Worm (Caenorhabditis elegans) whole organism, late embryonic: ENCODE measurements around the gene tbc-10.

ENCODE experiments used
- C38D4.7 ChIP-seq: fragments of 200-800 bp; sonication (Bioruptor generic); optimal IDR thresholded peaks from 2 replicates; lab custom pipeline; 2018; ENCODE audit warnings: mild to moderate bottlenecking, missing genetic modification characterization, moderate library complexity, missing compliant biosample characterization
- F13H6.1 ChIP-seq: sonication (generic microtip); optimal IDR thresholded peaks from 2 replicates; lab custom pipeline; 2016; ENCODE audit warnings: missing genetic modification characterization, missing compliant biosample characterization
- K09A11.1 ChIP-seq: sonication (generic microtip); optimal IDR thresholded peaks from 2 replicates; lab custom pipeline; 2017; ENCODE audit warnings: antibody characterized with exemption, mild to moderate bottlenecking, missing genetic modification characterization, missing compliant biosample characterization; ENCODE audit not compliant: insufficient read depth
- ahr-1 ChIP-seq: sonication (generic microtip); optimal IDR thresholded peaks from 2 replicates; lab custom pipeline; 2016; ENCODE audit warnings: missing genetic modification characterization, missing compliant biosample characterization
- ama-1 ChIP-seq: fragments of 150-350 bp; optimal IDR thresholded peaks from 2 replicates; lab custom pipeline; 2014
- ceh-14 ChIP-seq: sonication (generic microtip); optimal IDR thresholded peaks from 2 replicates; lab custom pipeline; 2016; ENCODE audit warnings: missing genotype, missing genetic modification characterization, missing compliant biosample characterization
- ceh-18 ChIP-seq: sonication (generic microtip); optimal IDR thresholded peaks from 2 replicates; lab custom pipeline; 2016; ENCODE audit warnings: missing genetic modification characterization, missing compliant biosample characterization
- ceh-2 ChIP-seq: sonication (generic microtip); optimal IDR thresholded peaks from 2 replicates; lab custom pipeline; 2016; ENCODE audit warnings: missing genotype, missing genetic modification characterization, missing compliant biosample characterization
- ceh-22 ChIP-seq: sonication (generic microtip); optimal IDR thresholded peaks from 2 replicates; lab custom pipeline; 2017; ENCODE audit warnings: missing biosample characterization, missing genetic modification characterization
- ceh-30 ChIP-seq: fragments of 150-350 bp; optimal IDR thresholded peaks from 2 replicates; lab custom pipeline; 2014; ENCODE audit warnings: missing biosample characterization, missing genetic modification characterization
- ceh-34 ChIP-seq: sonication (generic microtip); optimal IDR thresholded peaks from 2 replicates; lab custom pipeline; 2016; ENCODE audit warnings: mild to moderate bottlenecking, missing genetic modification characterization, missing compliant biosample characterization
- ceh-45 ChIP-seq: fragments of 200-800 bp; sonication (Bioruptor generic); IDR thresholded peaks from 2 replicates; pipeline ENCODE4 v1.3.6; 2022; ENCODE audit warnings: missing genetic modification reagents, missing genetic modification characterization, missing compliant biosample characterization
- ceh-9 ChIP-seq: sonication (generic microtip); optimal IDR thresholded peaks from 2 replicates; lab custom pipeline; 2016; ENCODE audit warnings: mild to moderate bottlenecking, missing genetic modification characterization, inconsistent platforms, missing compliant biosample characterization
- dve-1 ChIP-seq: sonication (generic microtip); optimal IDR thresholded peaks from 2 replicates; lab custom pipeline; 2017; ENCODE audit warnings: antibody characterized with exemption, mild to moderate bottlenecking, missing genetic modification characterization, missing compliant biosample characterization
- elt-2 ChIP-seq: sonication (generic microtip); optimal IDR thresholded peaks from 2 replicates; lab custom pipeline; 2016; ENCODE audit warnings: missing genetic modification reagents, missing genetic modification characterization, missing compliant biosample characterization
- fax-1 ChIP-seq: sonication (generic microtip); optimal IDR thresholded peaks from 2 replicates; lab custom pipeline; 2016; ENCODE audit warnings: missing genotype, missing genetic modification characterization, missing compliant biosample characterization
- fkh-10 ChIP-seq: fragments of 150-350 bp; optimal IDR thresholded peaks from 2 replicates; lab custom pipeline; 2014; ENCODE audit warnings: missing biosample characterization, missing genetic modification reagents, missing genetic modification characterization
- hlh-8 ChIP-seq: sonication (generic microtip); optimal IDR thresholded peaks from 2 replicates; lab custom pipeline; 2016; ENCODE audit warnings: missing genotype, missing genetic modification characterization, missing compliant biosample characterization
- lim-6 ChIP-seq: sonication (generic microtip); optimal IDR thresholded peaks from 2 replicates; lab custom pipeline; 2016; ENCODE audit warnings: missing genetic modification characterization, missing compliant biosample characterization
- lin-11 ChIP-seq: fragments of 200-800 bp; sonication (Bioruptor generic); optimal IDR thresholded peaks from 2 replicates; lab custom pipeline; 2018; ENCODE audit warnings: mild to moderate bottlenecking, missing genetic modification characterization, missing compliant biosample characterization
- nfya-1 ChIP-seq: sonication (generic microtip); optimal IDR thresholded peaks from 2 replicates; lab custom pipeline; 2017; ENCODE audit warnings: missing genetic modification characterization, mild to moderate bottlenecking, missing compliant biosample characterization, antibody characterized with exemption, moderate library complexity
- npax-4 ChIP-seq: sonication (generic microtip); optimal IDR thresholded peaks from 2 replicates; lab custom pipeline; 2016; ENCODE audit warnings: missing genetic modification characterization, missing compliant biosample characterization
- odd-2 ChIP-seq: sonication (generic microtip); optimal IDR thresholded peaks from 2 replicates; lab custom pipeline; 2017; ENCODE audit warnings: antibody characterized with exemption, mild to moderate bottlenecking, missing genetic modification characterization, missing compliant biosample characterization
- pag-3 ChIP-seq: sonication (generic microtip); optimal IDR thresholded peaks from 2 replicates; lab custom pipeline; 2016; ENCODE audit warnings: missing compliant biosample characterization, missing genetic modification characterization, borderline replicate concordance
- pax-1 ChIP-seq: fragments of 150-350 bp; optimal IDR thresholded peaks from 2 replicates; lab custom pipeline; 2014; ENCODE audit warnings: missing biosample characterization, missing genetic modification characterization
- pha-4 ChIP-seq: fragments of 150-350 bp; optimal IDR thresholded peaks from 2 replicates; lab custom pipeline; 2018; ENCODE audit warnings: missing biosample characterization, missing genetic modification reagents, missing genetic modification characterization
- ref-2 ChIP-seq: sonication (generic microtip); optimal IDR thresholded peaks from 2 replicates; lab custom pipeline; 2016; ENCODE audit warnings: missing genetic modification characterization, missing compliant biosample characterization
- sdc-2 ChIP-seq: sonication (generic microtip); optimal IDR thresholded peaks from 2 replicates; lab custom pipeline; 2016; ENCODE audit warnings: missing genotype, missing genetic modification characterization, missing compliant biosample characterization
- sox-4 ChIP-seq: sonication (generic microtip); optimal IDR thresholded peaks from 2 replicates; lab custom pipeline; 2017; ENCODE audit warnings: mild to moderate bottlenecking, missing genetic modification characterization, inconsistent platforms, missing compliant biosample characterization
- syd-9 ChIP-seq: sonication (generic microtip); optimal IDR thresholded peaks from 2 replicates; lab custom pipeline; 2016; ENCODE audit warnings: mild to moderate bottlenecking, missing genetic modification characterization, moderate library complexity, missing compliant biosample characterization
- tbx-2 ChIP-seq: sonication (generic microtip); optimal IDR thresholded peaks from 2 replicates; lab custom pipeline; 2016; ENCODE audit warnings: missing genetic modification characterization, missing compliant biosample characterization
- ttx-3 ChIP-seq: sonication (generic microtip); optimal IDR thresholded peaks from 2 replicates; lab custom pipeline; 2016; ENCODE audit warnings: missing genetic modification reagents, missing genetic modification characterization, missing compliant biosample characterization
- unc-3 ChIP-seq, 2 experiments: fragments of 200-800 bp in 1 of 2; sonication (Bioruptor generic) in 1 of 2; sonication (generic microtip) in 1 of 2; conservative IDR thresholded peaks in 1 of 2; optimal IDR thresholded peaks in 1 of 2; 2 replicates each; pipeline versions ENCODE4 v1.3.6 to Lab custom; 2016 to 2022; ENCODE audit warnings: missing compliant biosample characterization in 2 of 2, missing genetic modification characterization in 2 of 2, missing genetic modification reagents in 1 of 2
- unc-86 ChIP-seq: sonication (generic microtip); optimal IDR thresholded peaks from 2 replicates; lab custom pipeline; 2016; ENCODE audit warnings: missing genetic modification characterization, missing compliant biosample characterization

Gene tbc-10

ce11 chrIII:955981-956380 is 27.1 kb upstream of the tbc-10 start, which contains the start of gene fbxa-54:
Gene fbxa-54 (plus strand): TSS chrIII:956334.
- TF ChIP-seq C38D4.7 (GFP tag; lab: Kevin White, UChicago) (no peak), ceh-34 (no peak), ceh-18 (tag; lab: Kevin White, UChicago) (no peak)

DNA sequence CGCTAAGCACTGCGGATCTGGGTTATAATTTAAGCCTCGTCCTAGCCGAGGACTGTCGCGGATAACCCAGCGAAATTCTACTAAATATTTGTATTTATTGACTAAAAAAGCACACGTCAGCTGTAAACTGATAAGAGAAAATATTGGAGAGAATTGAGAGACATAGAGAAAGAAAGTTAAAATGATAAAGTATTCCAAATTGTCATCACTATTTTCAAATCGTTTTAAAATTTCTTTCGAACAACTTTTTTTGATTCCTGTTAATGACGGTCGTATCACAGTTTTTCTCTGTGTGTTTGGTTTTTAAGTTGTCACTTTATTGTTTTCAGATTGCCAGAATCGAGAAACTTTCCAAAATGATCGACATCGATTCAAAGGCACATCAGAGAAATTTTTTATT is 21.1 kb upstream of the tbc-10 start, which contains the start of gene fbxa-51:
TSS of gene fbxa-51 (plus strand) at position 322 of the 400 bp plus-strand sequence.
- TF ChIP-seq ceh-34 (no peak), ref-2 (no peak), fkh-10 (GFP tag; lab: Kevin White, UChicago) (no peak), odd-2 (tag; lab: Kevin White, UChicago) (no peak), unc-86 (tag; lab: Kevin White, UChicago) (no peak), syd-9 (tag; lab: Kevin White, UChicago) (no peak), dve-1 (tag; lab: Kevin White, UChicago) (no peak), ceh-22 (tag; lab: Kevin White, UChicago) (no peak), ttx-3 (tag; lab: Kevin White, UChicago) (no peak), ceh-9 (tag; lab: Kevin White, UChicago) (no peak), lim-6 (no peak), ceh-30 (tag; lab: Kevin White, UChicago) (no peak), ceh-18 (tag; lab: Kevin White, UChicago) (no peak), F13H6.1 (tag; lab: Kevin White, UChicago) (no peak), nfya-1 (tag; lab: Kevin White, UChicago) (no peak), ceh-2 (tag; lab: Kevin White, UChicago) (no peak), lin-11 (tag; lab: Kevin White, UChicago) (no peak), pag-3 (tag; lab: Kevin White, UChicago) (no peak), tbx-2 (tag; lab: Kevin White, UChicago) (no peak)

ce11 chrIII:964637-965036 is 18.4 kb upstream of the tbc-10 start:
- TF ChIP-seq sox-4 (tag; lab: Kevin White, UChicago) (no peak), pha-4 (tag; lab: Kevin White, UChicago) (no peak), ceh-9 (tag; lab: Kevin White, UChicago) (no peak), K09A11.1 (tag; lab: Kevin White, UChicago) (no peak), ama-1 (no peak), ahr-1 (no peak), fax-1 (no peak), C38D4.7 (GFP tag; lab: Kevin White, UChicago) (no peak), elt-2 (no peak), unc-86 (tag; lab: Kevin White, UChicago) (no peak)

DNA sequence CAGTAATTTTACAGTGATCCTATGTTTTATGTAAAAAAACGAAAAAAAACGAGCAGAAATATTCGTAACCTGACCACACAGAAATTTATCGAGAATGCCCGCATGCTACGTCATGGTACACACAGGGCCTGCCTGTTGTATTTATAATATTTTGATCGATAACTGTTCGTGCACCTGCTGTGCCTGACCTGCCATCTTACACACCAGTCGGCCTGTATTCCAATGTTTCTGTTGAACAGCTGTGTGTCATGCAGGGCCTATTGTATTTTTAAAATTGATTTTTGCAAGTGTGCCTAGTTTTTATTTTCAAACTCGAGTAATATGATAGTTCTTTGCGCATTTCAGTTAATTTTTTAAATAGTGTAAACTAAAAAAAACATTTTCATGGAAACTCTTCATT is 16.8 kb upstream of the tbc-10 start:
- TF ChIP-seq sdc-2 (tag; lab: Kevin White, UChicago) (no peak), npax-4 (tag; lab: Kevin White, UChicago) (no peak), pha-4 (tag; lab: Kevin White, UChicago) (no peak), lin-11 (tag; lab: Kevin White, UChicago) (no peak), ceh-45 (GFP tag; lab: Robert Waterston, UW) (no peak), hlh-8 (tag; lab: Kevin White, UChicago) (no peak), ceh-14 (tag; lab: Kevin White, UChicago) (no peak), pax-1 (tag; lab: Kevin White, UChicago) (no peak), pag-3 (tag; lab: Kevin White, UChicago) (no peak), unc-86 (tag; lab: Kevin White, UChicago) (no peak), unc-3 (GFP tag; conservative IDR thresholded peaks at IDR 0.05; lab: Robert Waterston, UW) (no peak), unc-3 (tag; optimal IDR thresholded peaks at IDR 0.05; lab: Kevin White, UChicago) (no peak)
